Fruit fly (Drosophila melanogaster): ENCODE measurements around the gene CG43390.

Gene CG43390

DNA sequence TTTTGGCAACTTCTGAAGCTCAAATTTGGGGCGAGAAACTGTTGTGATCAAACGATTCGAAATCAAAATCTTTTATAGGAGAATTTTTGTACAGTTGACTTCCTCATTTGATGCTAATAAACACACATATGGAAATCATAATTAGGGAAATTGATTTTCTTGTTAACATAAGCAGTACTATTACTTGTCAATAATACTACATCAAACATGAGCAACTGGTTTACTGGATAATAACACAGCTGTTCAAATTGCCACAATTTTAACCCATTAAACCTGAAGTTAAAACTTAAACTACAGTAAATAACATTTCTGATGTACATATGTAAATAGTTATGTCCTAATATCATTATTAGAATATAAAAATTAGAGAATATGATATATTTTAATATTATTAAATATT, at the start of gene CG43390:
CG43390 (minus strand) TSS at position 32 of the 400 bp plus-strand sequence.
- TF ChIP-seq wek (GFP tag; optimal IDR thresholded peaks at IDR 0.05) (peak; percentile 48), sr (GFP tag; IDR thresholded peaks at IDR 0.05) (no peak), CG5180 (GFP tag; optimal IDR thresholded peaks at IDR 0.05) (no peak), her (GFP tag; optimal IDR thresholded peaks at IDR 0.05) (peak; percentile 16), Dek (tag; optimal IDR thresholded peaks at IDR 0.05) (peak; percentile 72), scrt (GFP tag; optimal IDR thresholded peaks at IDR 0.05) (peak; percentile 39), pho (GFP tag; optimal IDR thresholded peaks at IDR 0.05) (peak; percentile 27), Adf1 (GFP tag; IDR thresholded peaks at IDR 0.05) (peak; percentile 37; the same call in 1 of the 2 replicates), bcd (GFP tag; optimal IDR thresholded peaks at IDR 0.05) (peak; percentile 29), D19B (GFP tag; optimal IDR thresholded peaks at IDR 0.05) (peak; percentile 9), psq (GFP tag; optimal IDR thresholded peaks at IDR 0.05) (no peak), stc (GFP tag; IDR thresholded peaks at IDR 0.05) (no peak), CG15514 (GFP tag; optimal IDR thresholded peaks at IDR 0.05) (peak; percentile 38), emc (GFP tag; optimal IDR thresholded peaks at IDR 0.05) (no peak), Atf6 (GFP tag; IDR thresholded peaks at IDR 0.05) (peak; percentile 69), CG6683 (GFP tag; optimal IDR thresholded peaks at IDR 0.05) (peak; percentile 7), aop (GFP tag; IDR thresholded peaks at IDR 0.05) (no peak), CG9817 (tag; optimal IDR thresholded peaks at IDR 0.05) (peak; percentile 40), pfk (GFP tag; optimal IDR thresholded peaks at IDR 0.05) (no peak), CG18619 (GFP tag; optimal IDR thresholded peaks at IDR 0.05) (peak; percentile 50), sens (GFP tag) (peak; percentile 43), CG2875 (GFP tag; optimal IDR thresholded peaks at IDR 0.05) (peak; percentile 7), eyg (GFP tag; optimal IDR thresholded peaks at IDR 0.05) (peak; percentile 12), twi (tag; optimal IDR thresholded peaks at IDR 0.05) (no peak), Lpt (GFP tag; optimal IDR thresholded peaks at IDR 0.05) (no peak), lab (GFP tag; optimal IDR thresholded peaks at IDR 0.05) (peak; percentile 88), sug (tag; optimal IDR thresholded peaks at IDR 0.05) (peak; percentile 39), Fer1 (GFP tag; optimal IDR thresholded peaks at IDR 0.05) (peak; percentile 77), CG6854 (GFP tag; optimal IDR thresholded peaks at IDR 0.05) (peak; percentile 53), grau (tag; optimal IDR thresholded peaks at IDR 0.05) (peak; percentile 58), CG10267 (tag; optimal IDR thresholded peaks at IDR 0.05) (no peak), CG10366 (GFP tag; IDR thresholded peaks at IDR 0.05) (no peak), CG12391 (tag; optimal IDR thresholded peaks at IDR 0.05) (peak; percentile 5), Rfx (GFP tag; IDR thresholded peaks at IDR 0.05) (peak; percentile 77; the same call in 1 of the 2 replicates), gem (tag; optimal IDR thresholded peaks at IDR 0.05) (peak; percentile 59), CG16779 (GFP tag; IDR thresholded peaks at IDR 0.05) (no peak), CG1647 (GFP tag; optimal IDR thresholded peaks at IDR 0.05) (peak; percentile 48), Camta (GFP tag; optimal IDR thresholded peaks at IDR 0.05) (peak; percentile 7), Oaz (GFP tag; IDR thresholded peaks at IDR 0.05) (no peak), CG2120 (GFP tag; optimal IDR thresholded peaks at IDR 0.05) (peak; percentile 59), CG2678 (tag; optimal IDR thresholded peaks at IDR 0.05) (peak; percentile 83), CG1233 (GFP tag; optimal IDR thresholded peaks at IDR 0.05) (peak; percentile 52), hth (optimal IDR thresholded peaks at IDR 0.05) (no peak), Stat92E (GFP tag; optimal IDR thresholded peaks at IDR 0.05) (no peak), CG1603 (tag; optimal IDR thresholded peaks at IDR 0.05) (peak; percentile 41), CG12299 (tag; optimal IDR thresholded peaks at IDR 0.05) (peak; percentile 69), sisA (GFP tag; IDR thresholded peaks at IDR 0.05) (no peak), CG17385 (GFP tag; optimal IDR thresholded peaks at IDR 0.05) (peak; percentile 47), CG11456 (GFP tag; IDR thresholded peaks at IDR 0.05) (no peak), Side (GFP tag; optimal IDR thresholded peaks at IDR 0.05) (no peak), CG15269 (tag; optimal IDR thresholded peaks at IDR 0.05) (peak; percentile 72)
